Fruit fly (Drosophila melanogaster) S2 (cell line): ENCODE measurements around the gene Mrtf.

ENCODE experiments used
- CG8478 ChIP-seq: fragments of >200 bp; optimal IDR thresholded peaks from 2 replicates; lab custom pipeline; 2018
- CTCF ChIP-seq, 2 experiments: fragments of >200 bp; optimal IDR thresholded peaks; 2 replicates each; lab custom pipeline; 2018

Gene Mrtf

dm6 chr3L:2766269-2767088, at the start of gene Mrtf, which contains the start of gene Non2:
Gene Mrtf (minus strand): TSS chr3L:2766536.
Gene Non2 (plus strand): TSS chr3L:2766999.
- TF ChIP-seq CTCF (optimal IDR thresholded peaks at IDR 0.05; lab: Kevin White, UChicago) (no peak), CG8478 (lab: Kevin White, UChicago) (no peak)

dm6 chr3L:2809767-2810166, 43.4 kb upstream of the Mrtf start:
- TF ChIP-seq CG8478 (lab: Kevin White, UChicago) = no peak
- no peak for TF ChIP-seq CTCF (optimal IDR thresholded peaks at IDR 0.05; lab: Kevin White, UChicago)

- no peak for TF ChIP-seq CTCF (optimal IDR thresholded peaks at IDR 0.05; lab: Kevin White, UChicago)
- TF ChIP-seq CG8478 (lab: Kevin White, UChicago) = no peak
Measured at dm6 chr3L:2808278-2808892, 42.0 kb upstream of the Mrtf start.

- TF ChIP-seq CG8478 (lab: Kevin White, UChicago) (no peak), CTCF (optimal IDR thresholded peaks at IDR 0.05; lab: Kevin White, UChicago) (no peak)
Measured at dm6 chr3L:2807376-2807775, 41.0 kb upstream of the Mrtf start.

- TF ChIP-seq CTCF (optimal IDR thresholded peaks at IDR 0.05; lab: Kevin White, UChicago) (no peak), CG8478 (lab: Kevin White, UChicago) (no peak)
Measured at dm6 chr3L:2805956-2806527, 39.7 kb upstream of the Mrtf start.

dm6 chr3L:2805137-2805955, 39.0 kb upstream of the Mrtf start:
- TF ChIP-seq CTCF (optimal IDR thresholded peaks at IDR 0.05; lab: Kevin White, UChicago) (no peak), CG8478 (lab: Kevin White, UChicago) (no peak)

- TF ChIP-seq CTCF (optimal IDR thresholded peaks at IDR 0.05; lab: Kevin White, UChicago) (no peak), CG8478 (lab: Kevin White, UChicago) (no peak)
Measured at dm6 chr3L:2802085-2802484, 35.7 kb upstream of the Mrtf start.

dm6 chr3L:2801376-2801775, 35.0 kb upstream of the Mrtf start:
- TF ChIP-seq CG8478 (lab: Kevin White, UChicago) (no peak), CTCF (optimal IDR thresholded peaks at IDR 0.05; lab: Kevin White, UChicago) (no peak)

- TF ChIP-seq CG8478 (lab: Kevin White, UChicago) (no peak), CTCF (optimal IDR thresholded peaks at IDR 0.05; lab: Kevin White, UChicago) (no peak)
Measured at dm6 chr3L:2800329-2800728, 34.0 kb upstream of the Mrtf start.

dm6 chr3L:2799110-2799618, 32.8 kb upstream of the Mrtf start:
- no peak for TF ChIP-seq CG8478 (lab: Kevin White, UChicago)
- TF ChIP-seq CTCF (optimal IDR thresholded peaks at IDR 0.05; lab: Kevin White, UChicago) = no peak

dm6 chr3L:2798463-2798993, 32.2 kb upstream of the Mrtf start:
- no peak for TF ChIP-seq CG8478 (lab: Kevin White, UChicago)
- TF ChIP-seq CTCF (optimal IDR thresholded peaks at IDR 0.05; lab: Kevin White, UChicago) = no peak

dm6 chr3L:2796242-2796641, 29.9 kb upstream of the Mrtf start:
- TF ChIP-seq CTCF (optimal IDR thresholded peaks at IDR 0.05; lab: Kevin White, UChicago) = no peak
- no peak for TF ChIP-seq CG8478 (lab: Kevin White, UChicago)

- TF ChIP-seq CG8478 (lab: Kevin White, UChicago) = no peak
- TF ChIP-seq CTCF (optimal IDR thresholded peaks at IDR 0.05; lab: Kevin White, UChicago) = no peak
Measured at dm6 chr3L:2795363-2795957, 29.1 kb upstream of the Mrtf start.

dm6 chr3L:2785941-2786340, 19.6 kb upstream of the Mrtf start:
- no peak for TF ChIP-seq CTCF (optimal IDR thresholded peaks at IDR 0.05; lab: Kevin White, UChicago)
- TF ChIP-seq CG8478 (lab: Kevin White, UChicago) = no peak
